Fruit fly (Drosophila melanogaster): ENCODE results near the gene Cbp80.

dm6 chrX:4618869-4619268 lies 30.9 kb upstream of the Cbp80 start:
- TF ChIP-seq h (optimal IDR thresholded peaks at IDR 0.05) (no peak), psq (optimal IDR thresholded peaks at IDR 0.05) (no peak)

Data from Kc167 (cell line).